Fruit fly (Drosophila melanogaster) whole organism, prepupa: ENCODE data around the gene CG43181.

ENCODE experiments used
- CG10631 ChIP-seq: fragments of 200-800 bp; sonication (Bioruptor generic); optimal IDR thresholded peaks from 2 replicates; lab custom pipeline; 2016; ENCODE audit warnings: missing biosample characterization, missing genetic modification characterization
- CG10669 ChIP-seq: fragments of 200-800 bp; sonication (Bioruptor generic); optimal IDR thresholded peaks from 3 replicates; lab custom pipeline; 2018; ENCODE audit warnings: missing biosample characterization, mild to moderate bottlenecking, missing genetic modification characterization, moderate library complexity
- CG11902 ChIP-seq: fragments of 200-800 bp; sonication (Bioruptor generic); optimal IDR thresholded peaks from 3 replicates; lab custom pipeline; 2016; ENCODE audit warnings: missing biosample characterization, missing genetic modification characterization
- CG15336 ChIP-seq: fragments of 200-800 bp; sonication (Bioruptor generic); IDR thresholded peaks from 2 replicates; pipeline ENCODE4 v1.3.6; 2022; ENCODE audit warnings: missing biosample characterization, missing genetic modification characterization
- CG1621 ChIP-seq: fragments of 200-800 bp; sonication (Bioruptor generic); optimal IDR thresholded peaks from 3 replicates; lab custom pipeline; 2018; ENCODE audit warnings: missing biosample characterization, mild to moderate bottlenecking, missing genetic modification characterization
- CG16779 ChIP-seq: fragments of 200-800 bp; sonication (Bioruptor generic); optimal IDR thresholded peaks from 3 replicates; lab custom pipeline; 2017; ENCODE audit warnings: missing biosample characterization, mild to moderate bottlenecking, missing genetic modification characterization
- CG3032 ChIP-seq: fragments of 200-800 bp; optimal IDR thresholded peaks from 2 replicates; lab custom pipeline; 2019; ENCODE audit warnings: missing biosample characterization, mild to moderate bottlenecking, missing genetic modification characterization, moderate library complexity
- CG32006 ChIP-seq: fragments of 200-800 bp; sonication (Bioruptor generic); optimal IDR thresholded peaks from 3 replicates; lab custom pipeline; 2017; ENCODE audit warnings: missing biosample characterization, mild to moderate bottlenecking, missing genetic modification characterization
- CG34406 ChIP-seq: fragments of 200-800 bp; sonication (Bioruptor generic); optimal IDR thresholded peaks from 3 replicates; lab custom pipeline; 2016; ENCODE audit warnings: missing biosample characterization, missing genetic modification characterization
- CG3919 ChIP-seq: fragments of 200-800 bp; sonication (Bioruptor generic); optimal IDR thresholded peaks from 3 replicates; lab custom pipeline; 2016; ENCODE audit warnings: missing biosample characterization, missing genetic modification characterization
- CG4318 ChIP-seq: fragments of 200-800 bp; sonication (Bioruptor generic); optimal IDR thresholded peaks from 3 replicates; lab custom pipeline; 2017; ENCODE audit warnings: missing biosample characterization, mild to moderate bottlenecking, missing genetic modification characterization
- CG6163 ChIP-seq: fragments of 200-800 bp; sonication (Bioruptor generic); IDR thresholded peaks from 3 replicates; pipeline ENCODE4 v1.3.6; 2022; ENCODE audit warnings: missing biosample characterization, missing genetic modification characterization
- CG6276 ChIP-seq: fragments of 200-800 bp; sonication (Bioruptor generic); optimal IDR thresholded peaks from 2 replicates; lab custom pipeline; 2017; ENCODE audit warnings: missing biosample characterization, mild to moderate bottlenecking, missing genetic modification characterization
- CG6792 ChIP-seq: fragments of 200-800 bp; sonication (Bioruptor generic); optimal IDR thresholded peaks from 3 replicates; lab custom pipeline; 2016; ENCODE audit warnings: missing biosample characterization, missing genetic modification characterization
- CG6808 ChIP-seq: fragments of 200-800 bp; sonication (Bioruptor generic); optimal IDR thresholded peaks from 3 replicates; lab custom pipeline; 2017; ENCODE audit warnings: missing biosample characterization, missing genetic modification characterization, mild to moderate bottlenecking, moderate library complexity, missing genetic modification reagents
- CG6854 ChIP-seq: fragments of 200-800 bp; sonication (Bioruptor generic); optimal IDR thresholded peaks from 2 replicates; lab custom pipeline; 2017; ENCODE audit warnings: missing biosample characterization, mild to moderate bottlenecking, missing genetic modification characterization
- CG7368 ChIP-seq: fragments of 200-800 bp; sonication (Bioruptor generic); optimal IDR thresholded peaks from 3 replicates; lab custom pipeline; 2016; ENCODE audit warnings: missing biosample characterization, missing genetic modification characterization
- CG8119 ChIP-seq: fragments of 200-800 bp; sonication (Bioruptor generic); IDR thresholded peaks from 3 replicates; pipeline ENCODE4 v1.3.6; 2022; ENCODE audit warnings: missing biosample characterization, missing genetic modification characterization
- CG8319 ChIP-seq: fragments of 200-800 bp; sonication (Bioruptor generic); optimal IDR thresholded peaks from 3 replicates; lab custom pipeline; 2016; ENCODE audit warnings: missing biosample characterization, missing genetic modification characterization
- CG8632 ChIP-seq: fragments of 200-800 bp; sonication (Bioruptor generic); optimal IDR thresholded peaks from 3 replicates; lab custom pipeline; 2016; ENCODE audit warnings: missing biosample characterization, missing genetic modification characterization
- CG9139 ChIP-seq: fragments of 200-800 bp; sonication (Bioruptor generic); optimal IDR thresholded peaks from 3 replicates; lab custom pipeline; 2017; ENCODE audit warnings: missing biosample characterization, mild to moderate bottlenecking, missing genetic modification characterization
- Eip75B ChIP-seq: fragments of 200-800 bp; sonication (Bioruptor generic); optimal IDR thresholded peaks from 3 replicates; lab custom pipeline; 2016; ENCODE audit warnings: missing biosample characterization, missing genetic modification characterization
- Eip78C ChIP-seq: fragments of 200-800 bp; sonication (Bioruptor generic); peaks from one replicate; lab custom pipeline; 2016; ENCODE audit warnings: missing biosample characterization, missing genetic modification characterization
- Eip93F ChIP-seq: fragments of 200-800 bp; sonication (Bioruptor generic); optimal IDR thresholded peaks from 2 replicates; lab custom pipeline; 2016; ENCODE audit warnings: missing biosample characterization, mild to moderate bottlenecking, missing genetic modification characterization
- Ets21C ChIP-seq: fragments of 200-800 bp; sonication (Bioruptor generic); optimal IDR thresholded peaks from 3 replicates; lab custom pipeline; 2016; ENCODE audit warnings: missing biosample characterization, missing genetic modification characterization
- Ets96B ChIP-seq: fragments of 200-800 bp; optimal IDR thresholded peaks from 2 replicates; lab custom pipeline; 2019; ENCODE audit warnings: missing biosample characterization, mild to moderate bottlenecking, missing genetic modification characterization, moderate library complexity
- Gug ChIP-seq: fragments of 200-800 bp; sonication (Bioruptor generic); IDR thresholded peaks from 2 replicates; pipeline ENCODE4 v1.3.6; 2022; ENCODE audit warnings: missing biosample characterization, missing genetic modification characterization
- Hr38 ChIP-seq: sonication (Bioruptor generic); optimal IDR thresholded peaks from 2 replicates; lab custom pipeline; 2016; ENCODE audit warnings: missing biosample characterization, missing genetic modification characterization
- Hr39 ChIP-seq: fragments of 200-800 bp; sonication (Bioruptor generic); optimal IDR thresholded peaks from 2 replicates; lab custom pipeline; 2016; ENCODE audit warnings: missing biosample characterization, missing genetic modification characterization
- Hr4 ChIP-seq: fragments of 200-800 bp; sonication (Bioruptor generic); optimal IDR thresholded peaks from 3 replicates; lab custom pipeline; 2016; ENCODE audit warnings: missing biosample characterization, missing genetic modification characterization
- Met ChIP-seq: fragments of 200-800 bp; sonication (Bioruptor generic); optimal IDR thresholded peaks from 3 replicates; lab custom pipeline; 2016; ENCODE audit warnings: missing biosample characterization, missing genetic modification characterization
- OdsH ChIP-seq: fragments of 200-800 bp; sonication (Bioruptor generic); optimal IDR thresholded peaks from 3 replicates; lab custom pipeline; 2016; ENCODE audit warnings: missing biosample characterization, missing genetic modification characterization
- Smox ChIP-seq: fragments of 200-800 bp; sonication (Bioruptor generic); optimal IDR thresholded peaks from 3 replicates; lab custom pipeline; 2016; ENCODE audit warnings: missing biosample characterization, missing genetic modification characterization
- Sox102F ChIP-seq: fragments of 200-800 bp; sonication (Bioruptor generic); optimal IDR thresholded peaks from 2 replicates; lab custom pipeline; 2016; ENCODE audit warnings: missing biosample characterization, mild to moderate bottlenecking, missing genetic modification characterization
- Sox15 ChIP-seq: fragments of 200-800 bp; sonication (Bioruptor generic); optimal IDR thresholded peaks from 3 replicates; lab custom pipeline; 2016; ENCODE audit warnings: missing biosample characterization, missing genetic modification characterization
- achi ChIP-seq: fragments of 200-800 bp; sonication (Bioruptor generic); optimal IDR thresholded peaks from 3 replicates; lab custom pipeline; 2016; ENCODE audit warnings: missing biosample characterization, missing genetic modification characterization
- dac ChIP-seq: fragments of 200-800 bp; sonication (Bioruptor generic); optimal IDR thresholded peaks from 2 replicates; lab custom pipeline; 2017; ENCODE audit warnings: missing biosample characterization, mild to moderate bottlenecking, missing genetic modification characterization
- dsx ChIP-seq: fragments of 200-800 bp; optimal IDR thresholded peaks from 3 replicates; lab custom pipeline; 2019; ENCODE audit warnings: missing biosample characterization, mild to moderate bottlenecking, missing genetic modification characterization, moderate library complexity; ENCODE audit not compliant: poor library complexity, severe bottlenecking
- eg ChIP-seq: fragments of 200-800 bp; sonication (Bioruptor generic); IDR thresholded peaks from 3 replicates; pipeline ENCODE4 v1.3.6; 2022; ENCODE audit warnings: missing biosample characterization, missing genetic modification characterization
- esn ChIP-seq: fragments of 200-800 bp; sonication (Bioruptor generic); optimal IDR thresholded peaks from 2 replicates; lab custom pipeline; 2016; ENCODE audit warnings: missing biosample characterization, mild to moderate bottlenecking, missing genetic modification characterization, moderate library complexity
- fd59A ChIP-seq: fragments of 200-800 bp; sonication (Bioruptor generic); optimal IDR thresholded peaks from 2 replicates; lab custom pipeline; 2017; ENCODE audit warnings: missing biosample characterization, mild to moderate bottlenecking, missing genetic modification characterization, missing genetic modification reagents
- lz ChIP-seq: fragments of 200-800 bp; sonication (Bioruptor generic); optimal IDR thresholded peaks from 3 replicates; lab custom pipeline; 2016; ENCODE audit warnings: missing biosample characterization, missing genetic modification characterization
- net ChIP-seq: fragments of 200-800 bp; sonication (Bioruptor generic); optimal IDR thresholded peaks from 3 replicates; lab custom pipeline; 2016; ENCODE audit warnings: missing biosample characterization, missing genetic modification characterization
- pdm3 ChIP-seq: fragments of 200-800 bp; sonication (Bioruptor generic); optimal IDR thresholded peaks from 3 replicates; lab custom pipeline; 2016; ENCODE audit warnings: missing biosample characterization, missing genetic modification characterization
- salr ChIP-seq, 2 experiments: fragments of 200-800 bp; sonication (Bioruptor generic); optimal IDR thresholded peaks; 3 replicates each; lab custom pipeline; 2016 to 2018; ENCODE audit warnings: missing biosample characterization in 2 of 2, missing genetic modification characterization in 2 of 2, mild to moderate bottlenecking in 1 of 2
- spab ChIP-seq: fragments of 200-800 bp; sonication (Bioruptor generic); optimal IDR thresholded peaks from 2 replicates; lab custom pipeline; 2017; ENCODE audit warnings: missing biosample characterization, mild to moderate bottlenecking, missing genetic modification characterization, missing genetic modification reagents
- ss ChIP-seq, 2 experiments: fragments of 200-800 bp; sonication (Bioruptor generic); optimal IDR thresholded peaks; 2 replicates in 1 of 2; 3 replicates in 1 of 2; lab custom pipeline; 2017 to 2018; ENCODE audit warnings: mild to moderate bottlenecking in 2 of 2, missing biosample characterization in 2 of 2, missing genetic modification characterization in 2 of 2, moderate library complexity in 1 of 2
- svp ChIP-seq: fragments of 200-800 bp; sonication (Bioruptor generic); peaks from one replicate; lab custom pipeline; 2016; ENCODE audit warnings: missing biosample characterization, missing genetic modification characterization
- topi ChIP-seq: fragments of 200-800 bp; sonication (Bioruptor generic); optimal IDR thresholded peaks from 3 replicates; lab custom pipeline; 2016; ENCODE audit warnings: missing biosample characterization, missing genetic modification characterization
- vri ChIP-seq: fragments of 200-800 bp; sonication (Bioruptor generic); optimal IDR thresholded peaks from 3 replicates; lab custom pipeline; 2016; ENCODE audit warnings: missing biosample characterization, mild to moderate bottlenecking, missing genetic modification characterization

Gene CG43181

DNA sequence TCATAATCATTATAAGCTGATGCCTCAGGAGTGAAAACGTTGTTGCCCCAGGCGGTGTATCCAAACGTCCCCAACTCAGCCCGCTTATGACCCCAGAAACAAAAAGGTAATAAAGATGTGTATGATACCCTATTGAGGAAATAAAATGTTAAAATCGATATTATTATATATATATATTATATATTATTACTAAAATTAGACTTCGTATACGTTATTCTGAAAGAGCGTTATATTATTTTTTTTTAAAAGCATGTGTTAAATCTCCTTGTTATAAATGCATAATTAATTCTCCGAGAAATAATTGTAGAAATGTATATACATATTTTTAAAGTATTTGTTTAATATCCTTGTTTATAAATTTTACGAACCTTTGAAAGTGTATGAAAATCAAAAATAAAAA is 13.6 kb downstream of the CG43181 start:
- TF ChIP-seq topi (GFP tag; lab: Kevin White, UChicago) = no peak
- TF ChIP-seq CG34406 (GFP tag; lab: Kevin White, UChicago) = peak; percentile 51
- TF ChIP-seq CG15336 = 0 out of 2 replicates have a peak, but pooled peaks have one; percentile 23
- no peak for TF ChIP-seq Sox15 (GFP tag; lab: Kevin White, UChicago)
- no peak for TF ChIP-seq eg (GFP tag; lab: Robert Waterston, UW)
- TF ChIP-seq CG6808 (GFP tag; lab: Kevin White, UChicago) = no peak
- no peak for TF ChIP-seq Hr38
- no peak for TF ChIP-seq CG1621 (tag; lab: Kevin White, UChicago)
- TF ChIP-seq lz = no peak
- no peak for TF ChIP-seq CG4318 (GFP tag; lab: Kevin White, UChicago)
- TF ChIP-seq Eip78C (GFP tag; lab: Kevin White, UChicago) = peak; percentile 55
- TF ChIP-seq CG3032 (tag; lab: Kevin White, UChicago) = peak; percentile 53
- no peak for TF ChIP-seq CG10631 (GFP tag; lab: Kevin White, UChicago)
- TF ChIP-seq Eip93F (GFP tag; lab: Kevin White, UChicago) = no peak
- TF ChIP-seq CG16779 (tag; lab: Kevin White, UChicago) = no peak
- TF ChIP-seq net (GFP tag; lab: Kevin White, UChicago) = no peak
- no peak for TF ChIP-seq CG9139 (GFP tag; lab: Kevin White, UChicago)
- TF ChIP-seq OdsH (GFP tag; lab: Kevin White, UChicago) = peak; percentile 1
- no peak for TF ChIP-seq Ets21C (GFP tag; lab: Kevin White, UChicago)
- TF ChIP-seq achi (GFP tag; lab: Kevin White, UChicago) = peak; percentile 28
- TF ChIP-seq CG32006 (GFP tag; lab: Kevin White, UChicago) = peak; percentile 72
- no peak for TF ChIP-seq CG6792 (GFP tag; lab: Kevin White, UChicago)
- TF ChIP-seq Hr39 = no peak
- TF ChIP-seq salr (GFP tag; optimal IDR thresholded peaks at IDR 0.05; lab: Kevin White, UChicago) = no peak
- no peak for TF ChIP-seq Smox (GFP tag; lab: Kevin White, UChicago)
- no peak for TF ChIP-seq CG8319 (GFP tag; lab: Kevin White, UChicago)
- no peak for TF ChIP-seq dac (GFP tag; lab: Kevin White, UChicago)
- TF ChIP-seq CG7368 (GFP tag; lab: Kevin White, UChicago) = no peak
- TF ChIP-seq pdm3 = no peak
- no peak for TF ChIP-seq Sox102F (GFP tag; lab: Kevin White, UChicago)
- peak; percentile 54 for TF ChIP-seq CG8632
- TF ChIP-seq CG6276 = no peak
- peak; percentile 62; the same call in 2 of the 3 replicates for TF ChIP-seq CG8119 (GFP tag; lab: Robert Waterston, UW)
- TF ChIP-seq fd59A (GFP tag; lab: Kevin White, UChicago) = no peak
- no peak for TF ChIP-seq Hr4 (GFP tag; lab: Kevin White, UChicago)
- peak; percentile 39 for TF ChIP-seq dsx
- peak; percentile 42 for TF ChIP-seq Ets96B (tag; lab: Kevin White, UChicago)
- no peak for TF ChIP-seq CG6163 (GFP tag; lab: Robert Waterston, UW)
- TF ChIP-seq vri (GFP tag; lab: Kevin White, UChicago) = no peak
- no peak for TF ChIP-seq Eip75B

DNA sequence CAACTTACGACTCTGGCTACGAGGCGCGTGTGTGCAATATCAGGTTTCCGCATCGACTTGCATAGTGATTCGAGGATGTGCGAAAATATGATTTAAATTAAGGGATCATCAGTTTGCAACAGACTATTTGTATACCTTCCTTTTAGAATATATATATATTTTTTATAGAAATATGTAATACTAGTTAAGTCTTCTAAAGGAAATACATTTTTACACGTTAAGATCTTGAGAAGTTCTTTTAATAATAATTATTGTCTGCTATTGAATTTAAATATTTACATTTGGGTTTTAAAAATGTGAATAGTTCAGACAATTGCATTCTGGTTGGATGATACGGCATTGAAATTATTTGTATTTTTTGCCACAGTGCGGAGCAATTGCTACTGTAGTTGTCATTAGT is 16.5 kb downstream of the CG43181 start:
- no peak for TF ChIP-seq CG16779 (tag; lab: Kevin White, UChicago)
- TF ChIP-seq dsx = peak; percentile 27
- peak; percentile 16 for TF ChIP-seq OdsH (GFP tag; lab: Kevin White, UChicago)
- TF ChIP-seq svp (GFP tag; lab: Kevin White, UChicago) = peak; percentile 61
- TF ChIP-seq Gug = no peak
- TF ChIP-seq Ets96B (tag; lab: Kevin White, UChicago) = peak; percentile 51
- TF ChIP-seq CG6854 (GFP tag; lab: Kevin White, UChicago) = no peak
- TF ChIP-seq CG7368 (GFP tag; lab: Kevin White, UChicago) = peak; percentile 26
- TF ChIP-seq Eip78C (GFP tag; lab: Kevin White, UChicago) = peak; percentile 82
- TF ChIP-seq CG8632 = peak; percentile 55
- TF ChIP-seq CG11902 (GFP tag; lab: Kevin White, UChicago) = no peak
- TF ChIP-seq CG34406 (GFP tag; lab: Kevin White, UChicago) = peak; percentile 54
- TF ChIP-seq Hr4 (GFP tag; lab: Kevin White, UChicago) = no peak
- TF ChIP-seq spab = peak; percentile 18
- TF ChIP-seq fd59A (GFP tag; lab: Kevin White, UChicago) = no peak
- no peak for TF ChIP-seq CG9139 (GFP tag; lab: Kevin White, UChicago)
- TF ChIP-seq CG3919 (GFP tag; lab: Kevin White, UChicago) = peak; percentile 27
- peak in 1 of 2 experiments; percentile 47 for TF ChIP-seq ss (GFP tag; optimal IDR thresholded peaks at IDR 0.05; lab: Kevin White, UChicago)
- TF ChIP-seq CG32006 (GFP tag; lab: Kevin White, UChicago) = peak; percentile 22
- peak; percentile 43 for TF ChIP-seq Met (GFP tag; lab: Kevin White, UChicago)
- peak; percentile 23 for TF ChIP-seq CG10669 (GFP tag; lab: Kevin White, UChicago)
- TF ChIP-seq CG8119 (GFP tag; lab: Robert Waterston, UW) = 0 out of 3 replicates have a peak, but pooled peaks have one; percentile 23
- peak; percentile 53 for TF ChIP-seq achi (GFP tag; lab: Kevin White, UChicago)
- peak; percentile 34 for TF ChIP-seq esn (GFP tag; lab: Kevin White, UChicago)
